Fruit fly (Drosophila melanogaster) whole organism: ENCODE data around the gene Obp19c.
"Not testable (repeated sequence)": the region's sequence is repeated elsewhere in the genome, so short reads cannot be mapped to it uniquely, and the experiment has no call there.

Experiments used
- CG8478 ChIP-seq: fragments of >200 bp; optimal IDR thresholded peaks from 2 replicates; lab custom pipeline; 2018; ENCODE audit warnings: inconsistent platforms
- Dll ChIP-seq: fragments of >200 bp; optimal IDR thresholded peaks from 2 replicates; lab custom pipeline; 2017
- pan ChIP-seq: fragments of >200 bp; optimal IDR thresholded peaks from 2 replicates; lab custom pipeline; 2017

DNA sequence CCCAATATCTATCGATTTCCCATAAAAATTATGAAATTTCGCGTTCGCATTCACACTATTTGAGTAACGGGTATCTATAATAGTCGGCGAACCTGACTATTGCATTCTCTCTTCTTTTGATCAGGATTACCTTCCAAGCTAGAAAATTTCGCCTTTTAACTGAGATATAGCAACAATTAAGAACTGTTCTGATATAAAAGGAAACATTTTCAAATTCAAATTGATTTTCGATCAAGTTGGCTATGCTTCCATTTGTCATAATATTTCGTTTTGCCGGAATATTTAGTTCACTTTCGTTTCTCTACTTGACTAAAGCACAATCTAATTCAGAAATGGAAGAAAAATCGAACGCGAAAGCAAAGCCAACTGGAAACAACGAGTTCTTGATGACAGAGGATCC lies 27.3 kb upstream of the Obp19c start, which contains the start of gene CG42578:
- not testable (repeated sequence) for TF ChIP-seq CG8478 (lab: Kevin White, UChicago); pan (lab: Kevin White, UChicago); Dll
